Worm (Caenorhabditis elegans) whole organism, L4/young adult: ENCODE results near the gene F36F12.2.

Experiments used
- W03F9.2 ChIP-seq: fragments of 150-350 bp; optimal IDR thresholded peaks from 2 replicates; lab custom pipeline; 2014; ENCODE audit warnings: missing biosample characterization, missing genetic modification characterization
- dao-5 ChIP-seq: sonication (generic microtip); optimal IDR thresholded peaks from 2 replicates; lab custom pipeline; 2016; ENCODE audit warnings: missing genotype, missing genetic modification characterization, moderate library complexity, missing compliant biosample characterization
- him-1 ChIP-seq: sonication (generic microtip); optimal IDR thresholded peaks from 2 replicates; lab custom pipeline; 2016; ENCODE audit warnings: missing genotype, missing genetic modification reagents, missing genetic modification characterization, missing compliant biosample characterization

DNA sequence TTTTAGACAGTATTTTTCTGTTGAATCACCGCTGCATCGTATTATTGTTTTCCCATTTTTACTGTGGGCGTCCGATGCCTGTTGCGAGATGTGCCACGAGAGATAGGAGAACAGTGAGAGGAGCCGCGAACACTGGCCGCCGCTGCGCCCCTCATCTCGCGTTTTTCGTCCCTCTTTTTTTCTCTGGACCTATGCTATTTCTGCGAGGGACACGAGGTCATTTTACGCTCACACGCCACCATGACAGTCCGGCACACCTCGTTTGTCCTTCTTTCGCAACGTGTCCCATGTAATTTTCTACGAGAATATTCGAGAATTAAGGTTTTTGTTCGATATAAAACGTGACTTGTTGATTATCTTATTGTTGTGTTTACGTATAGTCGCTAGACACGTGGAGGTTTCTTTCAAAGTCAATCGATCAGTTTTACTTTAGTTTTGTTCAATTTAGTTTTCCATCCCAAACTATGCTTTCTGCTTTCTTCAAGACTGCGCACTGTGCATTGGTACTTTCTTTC, 27.1 kb downstream of the F36F12.2 start, which contains the start of gene lbp-9:
- TF ChIP-seq him-1 (tag; lab: Kevin White, UChicago) (no peak), W03F9.2 (tag; lab: Kevin White, UChicago) (no peak), dao-5 (no peak)
